Fruit fly (Drosophila melanogaster): ENCODE measurements around the gene CG4911.
A peak's percentile ranks its signal among the peaks of the same experiment; 100 is the strongest.

Gene CG4911

dm6 chr3L:9023627-9024026 is 48.9 kb downstream of the CG4911 start (continued):
- TF ChIP-seq bcd (GFP tag; optimal IDR thresholded peaks at IDR 0.05) = peak; percentile 43
- no peak for TF ChIP-seq fd64A (GFP tag; optimal IDR thresholded peaks at IDR 0.05)
- peak; percentile 37 for TF ChIP-seq ind (GFP tag; optimal IDR thresholded peaks at IDR 0.05)
- peak; percentile 60 for TF ChIP-seq CG16863 (GFP tag; optimal IDR thresholded peaks at IDR 0.05)
- no peak for TF ChIP-seq CG2129 (GFP tag; IDR thresholded peaks at IDR 0.05; ENCODE audit: partially characterized antibody)
- TF ChIP-seq klu (GFP tag; IDR thresholded peaks at IDR 0.05) = peak; percentile 33; the same call in 1 of the 2 replicates
- peak; percentile 55; the same call in 1 of the 3 replicates for TF ChIP-seq CG11695 (GFP tag; IDR thresholded peaks at IDR 0.05)
- peak; percentile 43 for TF ChIP-seq lab (GFP tag; optimal IDR thresholded peaks at IDR 0.05)
- no peak for TF ChIP-seq p53 (GFP tag; optimal IDR thresholded peaks at IDR 0.05)
- peak; percentile 6 for TF ChIP-seq CG10543 (GFP tag; optimal IDR thresholded peaks at IDR 0.05)
- no peak for TF ChIP-seq CG4360 (GFP tag; IDR thresholded peaks at IDR 0.05)
- no peak for TF ChIP-seq CG2889 (GFP tag; IDR thresholded peaks at IDR 0.05)
- TF ChIP-seq CG4854 (GFP tag; optimal IDR thresholded peaks at IDR 0.05) = peak; percentile 29
- peak; percentile 26 for TF ChIP-seq CG18619 (GFP tag; optimal IDR thresholded peaks at IDR 0.05)
- TF ChIP-seq ATbp (GFP tag; optimal IDR thresholded peaks at IDR 0.05) = peak; percentile 22
- no peak for TF ChIP-seq Dek (tag; optimal IDR thresholded peaks at IDR 0.05)
- peak; percentile 9 for TF ChIP-seq trh (GFP tag; optimal IDR thresholded peaks at IDR 0.05)
- TF ChIP-seq Abd-B (GFP tag; optimal IDR thresholded peaks at IDR 0.05) = peak; percentile 45
- no peak for TF ChIP-seq prd (optimal IDR thresholded peaks at IDR 0.05)
- peak; percentile 89 for TF ChIP-seq prd (GFP tag; IDR thresholded peaks at IDR 0.05)
- peak; percentile 31 for TF ChIP-seq Neu2 (GFP tag; optimal IDR thresholded peaks at IDR 0.05; ENCODE audit: borderline replicate concordance)
- peak; percentile 20 for TF ChIP-seq Sry-δ (GFP tag; optimal IDR thresholded peaks at IDR 0.05)
- TF ChIP-seq stc (GFP tag; IDR thresholded peaks at IDR 0.05) = 0 out of 2 replicates have a peak, but pooled peaks have one; percentile 12
- no peak for TF ChIP-seq B-H2 (GFP tag; optimal IDR thresholded peaks at IDR 0.05)
- no peak for TF ChIP-seq run (tag; optimal IDR thresholded peaks at IDR 0.05)
- TF ChIP-seq tap (tag; optimal IDR thresholded peaks at IDR 0.05) = peak; percentile 41
- peak; percentile 75 for TF ChIP-seq CG10209 (GFP tag; optimal IDR thresholded peaks at IDR 0.05)
- TF ChIP-seq CG4707 (GFP tag; optimal IDR thresholded peaks at IDR 0.05) = peak; percentile 26
- TF ChIP-seq CG17568 (GFP tag; optimal IDR thresholded peaks at IDR 0.05) = peak; percentile 32
- peak; percentile 45 for TF ChIP-seq CG5245 (GFP tag; optimal IDR thresholded peaks at IDR 0.05)
- TF ChIP-seq CG1792 (GFP tag; optimal IDR thresholded peaks at IDR 0.05) = peak; percentile 53
- peak; percentile 16 for TF ChIP-seq gcm2 (GFP tag; optimal IDR thresholded peaks at IDR 0.05)
- TF ChIP-seq CG10147 (GFP tag; optimal IDR thresholded peaks at IDR 0.05) = peak; percentile 32
- TF ChIP-seq Adf1 (GFP tag; IDR thresholded peaks at IDR 0.05) = no peak
- no peak for TF ChIP-seq CG14667 (GFP tag; IDR thresholded peaks at IDR 0.05)
- no peak for TF ChIP-seq CG5180 (GFP tag; optimal IDR thresholded peaks at IDR 0.05)
- no peak for TF ChIP-seq Doc3 (GFP tag; IDR thresholded peaks at IDR 0.05; ENCODE audit: partially characterized antibody)
- TF ChIP-seq lbe (GFP tag; optimal IDR thresholded peaks at IDR 0.05) = no peak
- no peak for TF ChIP-seq nom (GFP tag; optimal IDR thresholded peaks at IDR 0.05)
- TF ChIP-seq inv (GFP tag; IDR thresholded peaks at IDR 0.05; ENCODE audit: partially characterized antibody) = no peak
- no peak for TF ChIP-seq CG10431 (GFP tag; optimal IDR thresholded peaks at IDR 0.05)
- no peak for TF ChIP-seq corto (GFP tag; optimal IDR thresholded peaks at IDR 0.05)
- TF ChIP-seq Oli (tag; optimal IDR thresholded peaks at IDR 0.05) = peak; percentile 56
- TF ChIP-seq CG8388 (GFP tag; optimal IDR thresholded peaks at IDR 0.05) = peak; percentile 58
- no peak for TF ChIP-seq CG9876 (GFP tag; optimal IDR thresholded peaks at IDR 0.05)
- TF ChIP-seq CG6854 (GFP tag; optimal IDR thresholded peaks at IDR 0.05) = no peak
- TF ChIP-seq sd (tag; optimal IDR thresholded peaks at IDR 0.05) = no peak
- peak; percentile 45 to 51 for TF ChIP-seq dpn (GFP tag; optimal IDR thresholded peaks at IDR 0.05)
- no peak for TF ChIP-seq CG10321 (GFP tag; IDR thresholded peaks at IDR 0.05)
- TF ChIP-seq CG11093 (GFP tag; IDR thresholded peaks at IDR 0.05) = no peak; the same call in 2 of the 3 replicates
